Fruit fly (Drosophila melanogaster) whole organism, pupa: ENCODE data around the gene Vps16A.

Source experiments
- CG14655 ChIP-seq: fragments of 200-800 bp; sonication (Bioruptor generic); optimal IDR thresholded peaks from 3 replicates; lab custom pipeline; 2017; ENCODE audit warnings: mild to moderate bottlenecking, missing biosample characterization, missing genetic modification reagents, missing genetic modification characterization
- CG17806 ChIP-seq: fragments of 200-800 bp; sonication (Bioruptor generic); optimal IDR thresholded peaks from 2 replicates; lab custom pipeline; 2018; ENCODE audit warnings: missing biosample characterization, mild to moderate bottlenecking, missing genetic modification characterization, moderate library complexity
- CG34367 ChIP-seq: fragments of 200-800 bp; sonication (Bioruptor generic); optimal IDR thresholded peaks from 2 replicates; lab custom pipeline; 2018; ENCODE audit warnings: missing biosample characterization, mild to moderate bottlenecking, missing genetic modification characterization
- CG8159 ChIP-seq: fragments of 200-800 bp; sonication (Bioruptor generic); optimal IDR thresholded peaks from 3 replicates; lab custom pipeline; 2018; ENCODE audit warnings: missing biosample characterization, mild to moderate bottlenecking, missing genetic modification characterization, moderate library complexity
- CG8301 ChIP-seq: fragments of 200-800 bp; sonication (Bioruptor generic); optimal IDR thresholded peaks from 2 replicates; lab custom pipeline; 2018; ENCODE audit warnings: missing biosample characterization, mild to moderate bottlenecking, missing genetic modification characterization
- EcR ChIP-seq: fragments of 200-800 bp; sonication (Bioruptor generic); optimal IDR thresholded peaks from 3 replicates; lab custom pipeline; 2019; ENCODE audit warnings: missing biosample characterization, missing genetic modification characterization, mild to moderate bottlenecking, moderate library complexity, missing genetic modification reagents
- Pif1A ChIP-seq: fragments of 200-800 bp; sonication (Bioruptor generic); optimal IDR thresholded peaks from 3 replicates; lab custom pipeline; 2016; ENCODE audit warnings: missing biosample characterization, missing genetic modification characterization
- fd96Ca ChIP-seq: fragments of 200-800 bp; sonication (Bioruptor generic); IDR thresholded peaks from 3 replicates; pipeline ENCODE4 v1.3.6; 2022; ENCODE audit warnings: missing biosample characterization, missing genetic modification characterization
- gl ChIP-seq: fragments of 200-800 bp; sonication (Bioruptor generic); optimal IDR thresholded peaks from 2 replicates; lab custom pipeline; 2018; ENCODE audit warnings: missing biosample characterization, mild to moderate bottlenecking, missing genetic modification characterization

dm6 chr3R:9246366-9246765 lies 20.5 kb upstream of the Vps16A start, which contains the start of gene CG8420:
- TF ChIP-seq Pif1A (GFP tag; lab: Kevin White, UChicago) (no peak), CG8301 (tag; lab: Kevin White, UChicago) (no peak), CG14655 (no peak), CG17806 (tag; lab: Kevin White, UChicago) (no peak), EcR (GFP tag; lab: Kevin White, UChicago) (no peak), gl (no peak), fd96Ca (no peak), CG34367 (tag; lab: Kevin White, UChicago) (no peak), CG8159 (tag; lab: Kevin White, UChicago) (no peak)
